Worm (Caenorhabditis elegans): ENCODE results near the gene lipl-1.

DNA sequence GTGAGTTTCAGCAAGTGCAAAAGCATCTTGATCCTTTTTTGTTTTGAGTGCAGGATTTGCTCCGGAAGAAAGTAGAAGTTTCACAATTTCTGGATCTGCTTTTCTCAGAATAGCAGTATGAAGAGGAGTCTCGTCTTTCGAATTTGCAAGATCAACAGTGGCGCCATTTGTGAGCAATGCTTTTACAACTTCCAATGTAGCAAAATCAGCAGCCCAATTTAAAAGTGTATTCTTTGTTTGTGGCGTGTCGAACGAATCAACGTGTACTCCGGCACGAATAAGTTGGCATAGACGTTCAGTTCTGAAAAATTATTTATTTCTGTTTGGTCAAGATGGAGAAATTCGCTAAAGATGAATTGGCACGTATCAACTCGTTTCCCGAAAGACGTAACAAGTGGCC lies 29.8 kb downstream of the lipl-1 start, which contains the start of gene T16G1.13:
- TF ChIP-seq pha-4 (tag; optimal IDR thresholded peaks at IDR 0.05) (no peak), madf-3 (GFP tag; IDR thresholded peaks at IDR 0.05) (no peak), lag-1 (GFP tag; IDR thresholded peaks at IDR 0.05) (no peak), dpl-1 (GFP tag; optimal IDR thresholded peaks at IDR 0.05) (no peak), ama-1 (optimal IDR thresholded peaks at IDR 0.05) (no peak), ama-1 (GFP tag; optimal IDR thresholded peaks at IDR 0.05) (no peak), unc-62 (GFP tag; optimal IDR thresholded peaks at IDR 0.05) (no peak), F39B2.1 (GFP tag; IDR thresholded peaks at IDR 0.05) (no peak)
